Worm (Caenorhabditis elegans) whole organism, young adult: ENCODE measurements around the gene F44A2.5.

Source experiments
- B0035.1 ChIP-seq: sonication (generic microtip); optimal IDR thresholded peaks from 2 replicates; lab custom pipeline; 2016; ENCODE audit warnings: missing genetic modification characterization, mild to moderate bottlenecking, missing compliant biosample characterization, missing genotype, missing genetic modification reagents
- B0261.1 ChIP-seq: sonication (generic microtip); optimal IDR thresholded peaks from 2 replicates; lab custom pipeline; 2016; ENCODE audit warnings: mild to moderate bottlenecking, missing genetic modification characterization, moderate library complexity, missing compliant biosample characterization
- B0336.3 ChIP-seq: fragments of 200-800 bp; sonication (Bioruptor generic); IDR thresholded peaks from 2 replicates; pipeline ENCODE4 v1.3.6; 2022; ENCODE audit warnings: missing genetic modification characterization, missing compliant biosample characterization
- C06A6.2 ChIP-seq: fragments of 200-800 bp; sonication (Bioruptor generic); conservative IDR thresholded peaks from 2 replicates; pipeline ENCODE4 v1.3.6; 2022; ENCODE audit warnings: missing genetic modification characterization, missing compliant biosample characterization
- D2030.7 ChIP-seq: fragments of 200-800 bp; sonication (Bioruptor generic); IDR thresholded peaks from 2 replicates; pipeline ENCODE4 v1.3.6; 2022; ENCODE audit warnings: missing genetic modification reagents, missing genetic modification characterization, missing compliant biosample characterization
- F37B4.10 ChIP-seq: fragments of 200-800 bp; sonication (Bioruptor generic); IDR thresholded peaks from 2 replicates; pipeline ENCODE4 v1.3.6; 2022; ENCODE audit warnings: missing genetic modification characterization, missing compliant biosample characterization
- F52B5.7 ChIP-seq: sonication (generic microtip); optimal IDR thresholded peaks from 2 replicates; lab custom pipeline; 2016; ENCODE audit warnings: mild to moderate bottlenecking, missing genetic modification characterization, missing compliant biosample characterization
- F55B11.4 ChIP-seq: sonication (generic microtip); optimal IDR thresholded peaks from 2 replicates; lab custom pipeline; 2016; ENCODE audit warnings: missing compliant biosample characterization, missing genetic modification characterization, borderline replicate concordance; ENCODE audit not compliant: insufficient read depth
- Y53F4B.3 ChIP-seq: fragments of 200-800 bp; sonication (Bioruptor generic); IDR thresholded peaks from 2 replicates; pipeline ENCODE4 v1.3.6; 2022; ENCODE audit warnings: missing genetic modification reagents, missing genetic modification characterization, missing compliant biosample characterization
- Y67H2A.10 ChIP-seq: fragments of 200-800 bp; sonication (Bioruptor generic); conservative IDR thresholded peaks from 2 replicates; pipeline ENCODE4 v1.3.6; 2022; ENCODE audit warnings: missing genetic modification reagents, missing genetic modification characterization, missing compliant biosample characterization
- Y79H2A.3 ChIP-seq: fragments of 200-800 bp; sonication (Bioruptor generic); conservative IDR thresholded peaks from 2 replicates; pipeline ENCODE4 v1.3.6; 2022; ENCODE audit warnings: missing genetic modification reagents, missing genetic modification characterization, missing compliant biosample characterization
- atf-7 ChIP-seq: sonication (generic microtip); optimal IDR thresholded peaks from 2 replicates; lab custom pipeline; 2017; ENCODE audit warnings: mild to moderate bottlenecking, missing genetic modification characterization, missing compliant biosample characterization
- athp-1 ChIP-seq: sonication (generic microtip); optimal IDR thresholded peaks from 2 replicates; lab custom pipeline; 2017; ENCODE audit warnings: mild to moderate bottlenecking, missing genetic modification characterization, missing compliant biosample characterization
- attf-3 ChIP-seq: fragments of 200-800 bp; sonication (Bioruptor generic); conservative IDR thresholded peaks from 2 replicates; pipeline ENCODE4 v1.3.6; 2022; ENCODE audit warnings: missing genetic modification reagents, missing genetic modification characterization, missing compliant biosample characterization
- attf-6 ChIP-seq: fragments of 200-800 bp; sonication (Bioruptor generic); IDR thresholded peaks from 2 replicates; pipeline ENCODE4 v1.3.6; 2022; ENCODE audit warnings: missing genetic modification reagents, missing genetic modification characterization, missing compliant biosample characterization
- cebp-2 ChIP-seq: fragments of 200-800 bp; sonication (Bioruptor generic); IDR thresholded peaks from 2 replicates; pipeline ENCODE4 v1.3.6; 2022; ENCODE audit warnings: missing genetic modification characterization, missing compliant biosample characterization
- ceh-27 ChIP-seq: fragments of 200-800 bp; sonication (Bioruptor generic); optimal IDR thresholded peaks from 2 replicates; lab custom pipeline; 2018; ENCODE audit warnings: mild to moderate bottlenecking, missing genetic modification characterization, moderate library complexity, missing compliant biosample characterization
- ceh-79 ChIP-seq: sonication (generic microtip); optimal IDR thresholded peaks from 2 replicates; lab custom pipeline; 2017; ENCODE audit warnings: mild to moderate bottlenecking, missing genetic modification characterization, missing compliant biosample characterization
- chd-7 ChIP-seq: sonication (generic microtip); optimal IDR thresholded peaks from 2 replicates; lab custom pipeline; 2016; ENCODE audit warnings: mild to moderate bottlenecking, missing genetic modification characterization, moderate library complexity, missing compliant biosample characterization
- dox-1 ChIP-seq: fragments of 200-800 bp; sonication (Bioruptor generic); IDR thresholded peaks from 2 replicates; pipeline ENCODE4 v1.3.6; 2022; ENCODE audit warnings: missing genetic modification reagents, missing genetic modification characterization, missing compliant biosample characterization
- efl-1 ChIP-seq: fragments of 150-350 bp; optimal IDR thresholded peaks from 2 replicates; lab custom pipeline; 2014; ENCODE audit warnings: missing biosample characterization, missing genetic modification reagents, missing genetic modification characterization
- egrh-3 ChIP-seq: fragments of 200-800 bp; sonication (Bioruptor generic); IDR thresholded peaks from 2 replicates; pipeline ENCODE4 v1.3.6; 2022; ENCODE audit warnings: missing genetic modification reagents, missing genetic modification characterization, missing compliant biosample characterization
- gei-17 ChIP-seq: fragments of 200-800 bp; sonication (Bioruptor generic); optimal IDR thresholded peaks from 2 replicates; lab custom pipeline; 2018; ENCODE audit warnings: mild to moderate bottlenecking, missing genetic modification characterization, missing compliant biosample characterization
- him-1 ChIP-seq: sonication (generic microtip); optimal IDR thresholded peaks from 2 replicates; lab custom pipeline; 2016; ENCODE audit warnings: missing genotype, missing genetic modification reagents, missing genetic modification characterization, missing compliant biosample characterization
- hlh-12 ChIP-seq: sonication (generic microtip); optimal IDR thresholded peaks from 2 replicates; lab custom pipeline; 2016; ENCODE audit warnings: missing genetic modification characterization, missing compliant biosample characterization
- hrde-1 ChIP-seq: sonication (generic microtip); optimal IDR thresholded peaks from 2 replicates; lab custom pipeline; 2016; ENCODE audit warnings: missing genetic modification characterization, mild to moderate bottlenecking, missing compliant biosample characterization, moderate library complexity, missing genotype, missing genetic modification reagents, borderline replicate concordance
- lag-1 ChIP-seq: fragments of 200-800 bp; sonication (Bioruptor generic); IDR thresholded peaks from 2 replicates; pipeline ENCODE4 v1.3.6; 2022; ENCODE audit warnings: missing genetic modification reagents, missing genetic modification characterization, missing compliant biosample characterization
- lin-26 ChIP-seq: fragments of 200-800 bp; sonication (Bioruptor generic); IDR thresholded peaks from 2 replicates; pipeline ENCODE4 v1.3.6; 2022; ENCODE audit warnings: missing genetic modification reagents, missing genetic modification characterization, missing compliant biosample characterization
- lin-35 ChIP-seq, 3 experiments: fragments of 150-350 bp in 2 of 3; sonication (generic microtip) in 1 of 3; optimal IDR thresholded peaks; 2 replicates each; lab custom pipeline; 2014 to 2018; ENCODE audit warnings: missing biosample characterization in 3 of 3, missing genetic modification characterization in 3 of 3, missing genetic modification reagents in 3 of 3
- lin-40 ChIP-seq: sonication (generic microtip); optimal IDR thresholded peaks from 2 replicates; lab custom pipeline; 2016; ENCODE audit warnings: missing genetic modification characterization, mild to moderate bottlenecking, missing compliant biosample characterization, missing genotype, missing genetic modification reagents
- lir-1 ChIP-seq: fragments of 200-800 bp; sonication (Bioruptor generic); conservative IDR thresholded peaks from 2 replicates; pipeline ENCODE4 v1.3.6; 2022; ENCODE audit warnings: missing genetic modification reagents, missing genetic modification characterization, missing compliant biosample characterization
- lsy-27 ChIP-seq: sonication (generic microtip); optimal IDR thresholded peaks from 2 replicates; lab custom pipeline; 2017; ENCODE audit warnings: missing genetic modification characterization, mild to moderate bottlenecking, missing compliant biosample characterization, antibody characterized with exemption, missing genotype, borderline replicate concordance; ENCODE audit not compliant: insufficient read depth
- madf-10 ChIP-seq: sonication (generic microtip); optimal IDR thresholded peaks from 2 replicates; lab custom pipeline; 2016; ENCODE audit warnings: mild to moderate bottlenecking, missing genetic modification characterization, missing compliant biosample characterization
- mcd-1 ChIP-seq: fragments of 200-800 bp; sonication (Bioruptor generic); IDR thresholded peaks from 2 replicates; pipeline ENCODE4 v1.3.6; 2022; ENCODE audit warnings: missing genetic modification reagents, missing genetic modification characterization, missing compliant biosample characterization
- mes-4 ChIP-seq: sonication (generic microtip); optimal IDR thresholded peaks from 2 replicates; lab custom pipeline; 2016; ENCODE audit warnings: missing genotype, missing genetic modification characterization, missing compliant biosample characterization
- mxl-1 ChIP-seq: sonication (generic microtip); optimal IDR thresholded peaks from 2 replicates; lab custom pipeline; 2016; ENCODE audit warnings: missing genetic modification characterization, missing compliant biosample characterization
- nfya-1 ChIP-seq: sonication (generic microtip); optimal IDR thresholded peaks from 2 replicates; lab custom pipeline; 2017; ENCODE audit warnings: antibody characterized with exemption, missing compliant biosample characterization, missing genetic modification characterization, borderline replicate concordance; ENCODE audit not compliant: insufficient read depth
- nfya-2 ChIP-seq: fragments of 200-800 bp; sonication (Bioruptor generic); IDR thresholded peaks from 2 replicates; pipeline ENCODE4 v1.3.6; 2022; ENCODE audit warnings: missing genetic modification reagents, missing genetic modification characterization, missing compliant biosample characterization
- nhr-120 ChIP-seq: fragments of 200-800 bp; sonication (Bioruptor generic); IDR thresholded peaks from 2 replicates; pipeline ENCODE4 v1.3.6; 2022; ENCODE audit warnings: missing genetic modification characterization, missing compliant biosample characterization
- nhr-80 ChIP-seq: sonication (generic microtip); optimal IDR thresholded peaks from 2 replicates; lab custom pipeline; 2016; ENCODE audit warnings: missing genetic modification characterization, missing compliant biosample characterization
- pbrm-1 ChIP-seq: fragments of 200-800 bp; sonication (Bioruptor generic); IDR thresholded peaks from 2 replicates; pipeline ENCODE4 v1.3.6; 2022; ENCODE audit warnings: missing genetic modification reagents, missing genetic modification characterization, missing compliant biosample characterization
- sea-2 ChIP-seq: fragments of 200-800 bp; sonication (Bioruptor generic); IDR thresholded peaks from 2 replicates; pipeline ENCODE4 v1.3.6; 2022; ENCODE audit warnings: missing genetic modification characterization, missing compliant biosample characterization
- snpc-1.1 ChIP-seq: sonication (generic microtip); optimal IDR thresholded peaks from 2 replicates; lab custom pipeline; 2017; ENCODE audit warnings: missing genetic modification characterization, mild to moderate bottlenecking, missing compliant biosample characterization, antibody characterized with exemption, moderate library complexity, missing genotype, missing genetic modification reagents; ENCODE audit not compliant: insufficient read depth
- snpc-1.3 ChIP-seq: sonication (generic microtip); optimal IDR thresholded peaks from 2 replicates; lab custom pipeline; 2017; ENCODE audit warnings: missing genetic modification characterization, mild to moderate bottlenecking, missing compliant biosample characterization, antibody characterized with exemption, moderate library complexity, missing genotype, missing genetic modification reagents; ENCODE audit not compliant: insufficient read depth
- tbx-9 ChIP-seq: sonication (generic microtip); optimal IDR thresholded peaks from 2 replicates; lab custom pipeline; 2016; ENCODE audit warnings: borderline replicate concordance, missing genetic modification characterization, inconsistent platforms, missing compliant biosample characterization
- unc-62 ChIP-seq: fragments of 150-350 bp; optimal IDR thresholded peaks from 2 replicates; lab custom pipeline; 2014; ENCODE audit warnings: missing biosample characterization, missing genetic modification reagents, missing genetic modification characterization
- zfh-2 ChIP-seq: fragments of 200-800 bp; sonication (Bioruptor generic); conservative IDR thresholded peaks from 2 replicates; pipeline ENCODE4 v1.3.6; 2022; ENCODE audit warnings: missing genetic modification reagents, missing genetic modification characterization, missing compliant biosample characterization
- zim-3 ChIP-seq: sonication (generic microtip); optimal IDR thresholded peaks from 2 replicates; lab custom pipeline; 2017; ENCODE audit warnings: mild to moderate bottlenecking, missing genetic modification characterization, moderate library complexity, missing compliant biosample characterization

Gene F44A2.5

DNA sequence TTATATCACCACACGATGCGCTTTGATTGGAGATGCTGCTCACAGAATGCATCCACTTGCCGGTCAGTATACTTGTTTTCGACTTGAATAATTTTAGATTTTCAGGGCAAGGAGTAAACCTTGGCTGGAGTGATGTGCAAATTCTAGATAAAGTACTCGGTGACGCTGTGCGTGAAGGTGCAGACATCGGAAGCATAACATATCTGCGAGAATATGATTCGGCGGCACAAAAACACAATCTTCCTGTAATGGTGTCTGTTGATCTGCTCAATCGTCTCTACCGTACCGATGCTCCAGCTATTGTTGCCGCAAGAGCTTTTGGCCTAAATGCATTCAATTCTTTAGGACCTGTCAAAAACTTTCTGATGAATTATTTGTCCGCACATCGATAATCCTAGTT, 41.0 kb downstream of the F44A2.5 start (continued):
- TF ChIP-seq nfya-1 (tag; lab: Kevin White, UChicago), result no peak
- no peak for TF ChIP-seq B0035.1 (tag; lab: Kevin White, UChicago)
- no peak for TF ChIP-seq D2030.7 (GFP tag; lab: Robert Waterston, UW)
- TF ChIP-seq Y79H2A.3, result peak; percentile 80; the same call in 1 of the 2 replicates
- peak; percentile 52 for TF ChIP-seq hrde-1 (tag; lab: Kevin White, UChicago)
- no peak for TF ChIP-seq tbx-9 (tag; lab: Kevin White, UChicago)
- 0 out of 2 replicates have a peak, but pooled peaks have one; percentile 41 for TF ChIP-seq B0336.3 (GFP tag; lab: Robert Waterston, UW)
- no peak for TF ChIP-seq ceh-27
- no peak for TF ChIP-seq efl-1 (GFP tag; lab: Kevin White, UChicago)
- TF ChIP-seq ceh-79, result no peak
- TF ChIP-seq sea-2 (GFP tag; lab: Robert Waterston, UW), result no peak
- TF ChIP-seq lsy-27 (tag; lab: Kevin White, UChicago), result no peak
- TF ChIP-seq mes-4 (tag; lab: Kevin White, UChicago), result no peak
- no peak for TF ChIP-seq Y53F4B.3
- TF ChIP-seq cebp-2 (GFP tag; lab: Robert Waterston, UW), result 0 out of 2 replicates have a peak, but pooled peaks have one; percentile 40
- no peak for TF ChIP-seq mcd-1 (GFP tag; lab: Robert Waterston, UW)
- no peak for TF ChIP-seq gei-17 (GFP tag; lab: Kevin White, UChicago)
- no peak for TF ChIP-seq unc-62
- TF ChIP-seq madf-10 (tag; lab: Kevin White, UChicago), result peak; percentile 58
- TF ChIP-seq mxl-1, result no peak
- no peak for TF ChIP-seq F55B11.4 (tag; lab: Kevin White, UChicago)
- TF ChIP-seq zfh-2 (GFP tag; lab: Robert Waterston, UW), result no peak
- TF ChIP-seq Y67H2A.10 (GFP tag; lab: Robert Waterston, UW), result no peak
- peak; percentile 58; the same call in 1 of the 2 replicates for TF ChIP-seq lin-26 (GFP tag; lab: Robert Waterston, UW)
- peak; percentile 34 for TF ChIP-seq zim-3
- TF ChIP-seq hlh-12 (tag; lab: Kevin White, UChicago), result no peak
- TF ChIP-seq chd-7 (tag; lab: Kevin White, UChicago), result peak; percentile 49
- no peak for TF ChIP-seq snpc-1.1 (tag; lab: Kevin White, UChicago)
- TF ChIP-seq F52B5.7 (tag; lab: Kevin White, UChicago), result peak; percentile 15
- TF ChIP-seq dox-1, result no peak
- 0 out of 2 replicates have a peak, but pooled peaks have one; percentile 80 for TF ChIP-seq F37B4.10 (GFP tag; lab: Robert Waterston, UW)
- TF ChIP-seq nfya-2 (GFP tag; lab: Robert Waterston, UW), result no peak
- TF ChIP-seq egrh-3 (GFP tag; lab: Robert Waterston, UW), result no peak
- TF ChIP-seq lin-35 (GFP tag; optimal IDR thresholded peaks at IDR 0.05; lab: Kevin White, UChicago), result no peak
- TF ChIP-seq attf-6 (GFP tag; lab: Robert Waterston, UW), result no peak
- no peak for TF ChIP-seq snpc-1.3
- TF ChIP-seq C06A6.2 (GFP tag; lab: Robert Waterston, UW), result peak; percentile 75
- TF ChIP-seq atf-7 (tag; lab: Kevin White, UChicago), result peak; percentile 9
- no peak for TF ChIP-seq him-1
- no peak for TF ChIP-seq nhr-120
- no peak for TF ChIP-seq athp-1 (tag; lab: Kevin White, UChicago)
- no peak for TF ChIP-seq pbrm-1 (GFP tag; lab: Robert Waterston, UW)
- peak; percentile 24 for TF ChIP-seq lin-40 (tag; lab: Kevin White, UChicago)
- no peak for TF ChIP-seq nhr-80 (tag; lab: Kevin White, UChicago)
- peak; percentile 41; the same call in 1 of the 2 replicates for TF ChIP-seq lir-1 (GFP tag; lab: Robert Waterston, UW)
- TF ChIP-seq attf-3 (GFP tag; lab: Robert Waterston, UW), result 0 out of 2 replicates have a peak, but pooled peaks have one; percentile 9
- no peak for TF ChIP-seq B0261.1 (tag; lab: Kevin White, UChicago)
- no peak for TF ChIP-seq lag-1 (GFP tag; lab: Robert Waterston, UW)
